Fruit fly (Drosophila melanogaster): ENCODE results near the gene foxo.

DNA sequence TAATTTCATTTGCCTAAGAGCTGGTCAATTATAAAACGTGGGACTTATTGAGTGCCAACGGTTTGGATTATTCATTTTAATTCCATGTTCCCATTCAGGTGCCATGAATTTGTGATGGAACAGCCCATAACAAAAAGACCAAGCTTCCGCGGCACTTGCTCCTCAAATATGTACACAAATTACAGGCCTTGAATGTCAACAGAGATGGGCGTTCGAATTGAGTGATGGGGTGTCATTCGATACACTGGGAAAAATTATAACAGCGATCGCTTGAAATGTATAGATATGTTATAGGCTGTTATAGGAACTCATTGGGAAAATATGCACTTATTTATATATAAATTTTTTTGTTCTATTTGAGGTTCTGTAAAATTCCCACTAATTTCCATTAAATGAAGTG is 59.3 kb downstream of the foxo start:
- TF ChIP-seq CG8478 (optimal IDR thresholded peaks at IDR 0.05) (no peak), Dll (optimal IDR thresholded peaks at IDR 0.05) (no peak), pan (optimal IDR thresholded peaks at IDR 0.05) (no peak), EcR (GFP tag; optimal IDR thresholded peaks at IDR 0.05) (no peak), psq (optimal IDR thresholded peaks at IDR 0.05) (no peak), usp (GFP tag; optimal IDR thresholded peaks at IDR 0.05) (no peak)
